Fruit fly (Drosophila melanogaster) whole organism, embryonic: ENCODE measurements around the gene CG15498.

Experiments used
- ATbp ChIP-seq: fragments of 200-800 bp; sonication (Bioruptor generic); optimal IDR thresholded peaks from 2 replicates; lab custom pipeline; 2017; ENCODE audit warnings: missing biosample characterization, mild to moderate bottlenecking, missing genetic modification characterization, missing genetic modification reagents
- Bdp1 ChIP-seq: fragments of 200-800 bp; sonication (Bioruptor generic); optimal IDR thresholded peaks from 3 replicates; lab custom pipeline; 2016; ENCODE audit warnings: missing biosample characterization, missing genetic modification characterization
- CG10431 ChIP-seq: fragments of 200-800 bp; sonication (Bioruptor generic); optimal IDR thresholded peaks from 3 replicates; lab custom pipeline; 2018; ENCODE audit warnings: missing biosample characterization, mild to moderate bottlenecking, missing genetic modification characterization
- CG6683 ChIP-seq: fragments of 200-800 bp; sonication (Bioruptor generic); optimal IDR thresholded peaks from 2 replicates; lab custom pipeline; 2017; ENCODE audit warnings: missing biosample characterization, mild to moderate bottlenecking, missing genetic modification characterization, missing genetic modification reagents
- Deaf1 ChIP-seq: fragments of 200-800 bp; optimal IDR thresholded peaks from 3 replicates; lab custom pipeline; 2019; ENCODE audit warnings: missing biosample characterization, mild to moderate bottlenecking, missing genetic modification characterization, moderate library complexity
- Dip2 ChIP-seq: fragments of 200-800 bp; sonication (Bioruptor generic); IDR thresholded peaks from 2 replicates; pipeline ENCODE4 v1.3.6; 2022; ENCODE audit warnings: missing biosample characterization, missing genetic modification characterization
- MESR4 ChIP-seq: fragments of 200-800 bp; sonication (Bioruptor generic); optimal IDR thresholded peaks from 2 replicates; lab custom pipeline; 2018; ENCODE audit warnings: missing biosample characterization, mild to moderate bottlenecking, missing genetic modification characterization, moderate library complexity
- Spps ChIP-seq: fragments of 200-800 bp; sonication (Bioruptor generic); optimal IDR thresholded peaks from 2 replicates; lab custom pipeline; 2018; ENCODE audit warnings: missing biosample characterization, mild to moderate bottlenecking, missing genetic modification characterization
- bowl ChIP-seq: fragments of 200-800 bp; sonication (Bioruptor generic); IDR thresholded peaks from 2 replicates; pipeline ENCODE4 v1.3.6; 2022; ENCODE audit warnings: missing biosample characterization, missing genetic modification characterization
- lmd ChIP-seq: fragments of 200-800 bp; sonication (Bioruptor generic); IDR thresholded peaks from 2 replicates; pipeline ENCODE4 v1.3.6; 2022; ENCODE audit warnings: missing biosample characterization, missing genetic modification characterization
- tio ChIP-seq: fragments of 200-800 bp; sonication (Bioruptor generic); optimal IDR thresholded peaks from 2 replicates; lab custom pipeline; 2017; ENCODE audit warnings: missing biosample characterization, missing genetic modification characterization, inconsistent platforms

DNA sequence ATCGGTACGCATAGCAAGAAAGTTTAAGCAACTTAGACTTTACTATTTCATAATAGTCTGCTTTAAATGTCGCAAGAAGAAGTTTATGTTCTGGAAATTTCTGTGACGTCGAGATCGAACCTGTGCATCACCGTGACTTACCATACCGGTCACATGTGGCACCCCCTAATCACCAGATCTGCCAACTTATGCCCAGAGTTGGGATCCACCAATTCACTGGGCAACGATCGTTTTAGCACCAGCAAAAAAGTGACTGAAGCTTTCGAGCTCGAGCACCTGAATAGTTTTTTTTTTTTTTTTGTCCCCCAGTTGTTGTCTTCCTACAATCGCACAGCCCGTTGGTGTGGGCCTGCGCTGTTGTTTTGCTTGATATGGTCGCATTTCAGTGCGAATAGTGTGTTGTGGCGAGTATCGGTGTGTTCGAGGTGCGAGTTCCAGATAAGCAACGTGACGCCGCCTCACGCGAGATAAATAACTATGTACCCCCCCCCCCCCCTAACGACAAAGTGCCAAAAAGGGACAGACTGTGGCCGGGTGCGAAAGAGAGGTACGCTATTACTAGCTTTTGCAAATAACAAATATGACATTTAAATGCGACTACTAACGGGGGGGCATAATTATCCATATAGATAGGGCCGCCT, 15.5 kb upstream of the CG15498 start:
- TF ChIP-seq Spps (tag; lab: Kevin White, UChicago) (no peak), bowl (GFP tag; lab: Robert Waterston, UW) (no peak), Deaf1 (tag; lab: Kevin White, UChicago) (no peak), lmd (GFP tag; lab: Robert Waterston, UW) (no peak), Dip2 (GFP tag; lab: Robert Waterston, UW) (no peak), ATbp (GFP tag; lab: Kevin White, UChicago) (no peak), CG6683 (no peak), Bdp1 (GFP tag; lab: Kevin White, UChicago) (no peak), CG10431 (GFP tag; lab: Kevin White, UChicago) (no peak), MESR4 (GFP tag; lab: Kevin White, UChicago) (no peak), tio (GFP tag; lab: Kevin White, UChicago) (no peak)
